Worm (Caenorhabditis elegans) whole organism, late embryonic: Measurements from ENCODE around the gene srj-1.
A peak's percentile ranks its signal among the peaks of the same experiment; 100 is the strongest.

Experiments used
- F13H6.1 ChIP-seq: sonication (generic microtip); optimal IDR thresholded peaks from 2 replicates; lab custom pipeline; 2016; ENCODE audit warnings: missing genetic modification characterization, missing compliant biosample characterization
- T23F11.4 ChIP-seq: fragments of 200-800 bp; sonication (Bioruptor generic); optimal IDR thresholded peaks from 2 replicates; lab custom pipeline; 2018; ENCODE audit warnings: mild to moderate bottlenecking, missing genetic modification characterization, missing compliant biosample characterization
- ahr-1 ChIP-seq: sonication (generic microtip); optimal IDR thresholded peaks from 2 replicates; lab custom pipeline; 2016; ENCODE audit warnings: missing genetic modification characterization, missing compliant biosample characterization
- ama-1 ChIP-seq: fragments of 150-350 bp; optimal IDR thresholded peaks from 2 replicates; lab custom pipeline; 2014
- ceh-14 ChIP-seq: sonication (generic microtip); optimal IDR thresholded peaks from 2 replicates; lab custom pipeline; 2016; ENCODE audit warnings: missing genotype, missing genetic modification characterization, missing compliant biosample characterization
- ceh-18 ChIP-seq: sonication (generic microtip); optimal IDR thresholded peaks from 2 replicates; lab custom pipeline; 2016; ENCODE audit warnings: missing genetic modification characterization, missing compliant biosample characterization
- ceh-2 ChIP-seq: sonication (generic microtip); optimal IDR thresholded peaks from 2 replicates; lab custom pipeline; 2016; ENCODE audit warnings: missing genotype, missing genetic modification characterization, missing compliant biosample characterization
- ceh-22 ChIP-seq: sonication (generic microtip); optimal IDR thresholded peaks from 2 replicates; lab custom pipeline; 2017; ENCODE audit warnings: missing biosample characterization, missing genetic modification characterization
- ceh-30 ChIP-seq: fragments of 150-350 bp; optimal IDR thresholded peaks from 2 replicates; lab custom pipeline; 2014; ENCODE audit warnings: missing biosample characterization, missing genetic modification characterization
- ceh-45 ChIP-seq: fragments of 200-800 bp; sonication (Bioruptor generic); IDR thresholded peaks from 2 replicates; pipeline ENCODE4 v1.3.6; 2022; ENCODE audit warnings: missing genetic modification reagents, missing genetic modification characterization, missing compliant biosample characterization
- che-1 ChIP-seq: sonication (generic microtip); optimal IDR thresholded peaks from 2 replicates; lab custom pipeline; 2016; ENCODE audit warnings: mild to moderate bottlenecking, missing genetic modification characterization, missing compliant biosample characterization
- dmd-4 ChIP-seq: sonication (generic microtip); optimal IDR thresholded peaks from 2 replicates; lab custom pipeline; 2016; ENCODE audit warnings: borderline replicate concordance, missing genetic modification characterization, missing compliant biosample characterization
- dve-1 ChIP-seq: sonication (generic microtip); optimal IDR thresholded peaks from 2 replicates; lab custom pipeline; 2017; ENCODE audit warnings: antibody characterized with exemption, mild to moderate bottlenecking, missing genetic modification characterization, missing compliant biosample characterization
- elt-2 ChIP-seq: sonication (generic microtip); optimal IDR thresholded peaks from 2 replicates; lab custom pipeline; 2016; ENCODE audit warnings: missing genetic modification reagents, missing genetic modification characterization, missing compliant biosample characterization
- ets-4 ChIP-seq: sonication (generic microtip); optimal IDR thresholded peaks from 2 replicates; lab custom pipeline; 2016; ENCODE audit warnings: missing genetic modification characterization, missing compliant biosample characterization
- eyg-1 ChIP-seq: sonication (generic microtip); optimal IDR thresholded peaks from 2 replicates; lab custom pipeline; 2016; ENCODE audit warnings: missing genotype, missing genetic modification characterization, missing compliant biosample characterization
- fax-1 ChIP-seq: sonication (generic microtip); optimal IDR thresholded peaks from 2 replicates; lab custom pipeline; 2016; ENCODE audit warnings: missing genotype, missing genetic modification characterization, missing compliant biosample characterization
- hlh-13 ChIP-seq: fragments of 200-800 bp; sonication (Bioruptor generic); optimal IDR thresholded peaks from 2 replicates; lab custom pipeline; 2018; ENCODE audit warnings: mild to moderate bottlenecking, missing genetic modification characterization, missing compliant biosample characterization
- hlh-8 ChIP-seq: sonication (generic microtip); optimal IDR thresholded peaks from 2 replicates; lab custom pipeline; 2016; ENCODE audit warnings: missing genotype, missing genetic modification characterization, missing compliant biosample characterization
- lim-6 ChIP-seq: sonication (generic microtip); optimal IDR thresholded peaks from 2 replicates; lab custom pipeline; 2016; ENCODE audit warnings: missing genetic modification characterization, missing compliant biosample characterization
- lin-11 ChIP-seq: fragments of 200-800 bp; sonication (Bioruptor generic); optimal IDR thresholded peaks from 2 replicates; lab custom pipeline; 2018; ENCODE audit warnings: mild to moderate bottlenecking, missing genetic modification characterization, missing compliant biosample characterization
- madf-2 ChIP-seq: sonication (generic microtip); optimal IDR thresholded peaks from 2 replicates; lab custom pipeline; 2017; ENCODE audit warnings: missing genetic modification characterization, missing compliant biosample characterization
- mec-3 ChIP-seq: sonication (generic microtip); optimal IDR thresholded peaks from 2 replicates; lab custom pipeline; 2016; ENCODE audit warnings: borderline replicate concordance, missing genetic modification characterization, missing compliant biosample characterization
- nfya-1 ChIP-seq: sonication (generic microtip); optimal IDR thresholded peaks from 2 replicates; lab custom pipeline; 2017; ENCODE audit warnings: missing genetic modification characterization, mild to moderate bottlenecking, missing compliant biosample characterization, antibody characterized with exemption, moderate library complexity
- nhr-11 ChIP-seq: fragments of 150-350 bp; optimal IDR thresholded peaks from 2 replicates; lab custom pipeline; 2014; ENCODE audit warnings: missing biosample characterization, missing genetic modification characterization
- npax-4 ChIP-seq: sonication (generic microtip); optimal IDR thresholded peaks from 2 replicates; lab custom pipeline; 2016; ENCODE audit warnings: missing genetic modification characterization, missing compliant biosample characterization
- pat-9 ChIP-seq: fragments of 200-800 bp; sonication (Bioruptor generic); optimal IDR thresholded peaks from 2 replicates; lab custom pipeline; 2018; ENCODE audit warnings: mild to moderate bottlenecking, missing genetic modification characterization, moderate library complexity, missing compliant biosample characterization
- pax-1 ChIP-seq: fragments of 150-350 bp; optimal IDR thresholded peaks from 2 replicates; lab custom pipeline; 2014; ENCODE audit warnings: missing biosample characterization, missing genetic modification characterization
- pqm-1 ChIP-seq: sonication (generic microtip); optimal IDR thresholded peaks from 2 replicates; lab custom pipeline; 2016; ENCODE audit warnings: missing genetic modification characterization, missing compliant biosample characterization
- ref-2 ChIP-seq: sonication (generic microtip); optimal IDR thresholded peaks from 2 replicates; lab custom pipeline; 2016; ENCODE audit warnings: missing genetic modification characterization, missing compliant biosample characterization
- rnt-1 ChIP-seq: sonication (generic microtip); optimal IDR thresholded peaks from 2 replicates; lab custom pipeline; 2016; ENCODE audit warnings: missing genetic modification characterization, missing compliant biosample characterization
- sdc-2 ChIP-seq: sonication (generic microtip); optimal IDR thresholded peaks from 2 replicates; lab custom pipeline; 2016; ENCODE audit warnings: missing genotype, missing genetic modification characterization, missing compliant biosample characterization
- tbx-2 ChIP-seq: sonication (generic microtip); optimal IDR thresholded peaks from 2 replicates; lab custom pipeline; 2016; ENCODE audit warnings: missing genetic modification characterization, missing compliant biosample characterization
- ttx-3 ChIP-seq: sonication (generic microtip); optimal IDR thresholded peaks from 2 replicates; lab custom pipeline; 2016; ENCODE audit warnings: missing genetic modification reagents, missing genetic modification characterization, missing compliant biosample characterization
- unc-42 ChIP-seq: sonication (generic microtip); optimal IDR thresholded peaks from 2 replicates; lab custom pipeline; 2016; ENCODE audit warnings: missing genotype, missing genetic modification characterization, missing compliant biosample characterization
- unc-55 ChIP-seq: sonication (generic microtip); optimal IDR thresholded peaks from 2 replicates; lab custom pipeline; 2017; ENCODE audit warnings: missing biosample characterization, missing genetic modification reagents, missing genetic modification characterization
- unc-86 ChIP-seq: sonication (generic microtip); optimal IDR thresholded peaks from 2 replicates; lab custom pipeline; 2016; ENCODE audit warnings: missing genetic modification characterization, missing compliant biosample characterization
- ztf-16 ChIP-seq: sonication (generic microtip); optimal IDR thresholded peaks from 2 replicates; lab custom pipeline; 2017; ENCODE audit warnings: missing genetic modification characterization, missing compliant biosample characterization

srj-1 gene

ce11 chrIV:11965327-11965726 lies at the start of gene srj-1:
Gene srj-1 (minus strand): TSS chrIV:11965427.
- TF ChIP-seq ceh-2 (tag; lab: Kevin White, UChicago): no peak
- TF ChIP-seq nhr-11 (tag; lab: Kevin White, UChicago): no peak
- no peak for TF ChIP-seq fax-1 (tag; lab: Kevin White, UChicago)
- no peak for TF ChIP-seq npax-4 (tag; lab: Kevin White, UChicago)
- no peak for TF ChIP-seq madf-2
- no peak for TF ChIP-seq ceh-30 (tag; lab: Kevin White, UChicago)
- no peak for TF ChIP-seq lim-6
- TF ChIP-seq mec-3: no peak
- TF ChIP-seq ref-2 (tag; lab: Kevin White, UChicago): no peak
- no peak for TF ChIP-seq dmd-4 (tag; lab: Kevin White, UChicago)
- no peak for TF ChIP-seq dve-1 (tag; lab: Kevin White, UChicago)
- no peak for TF ChIP-seq lin-11
- TF ChIP-seq ets-4: no peak
- no peak for TF ChIP-seq unc-55 (GFP tag; lab: Kevin White, UChicago)

DNA sequence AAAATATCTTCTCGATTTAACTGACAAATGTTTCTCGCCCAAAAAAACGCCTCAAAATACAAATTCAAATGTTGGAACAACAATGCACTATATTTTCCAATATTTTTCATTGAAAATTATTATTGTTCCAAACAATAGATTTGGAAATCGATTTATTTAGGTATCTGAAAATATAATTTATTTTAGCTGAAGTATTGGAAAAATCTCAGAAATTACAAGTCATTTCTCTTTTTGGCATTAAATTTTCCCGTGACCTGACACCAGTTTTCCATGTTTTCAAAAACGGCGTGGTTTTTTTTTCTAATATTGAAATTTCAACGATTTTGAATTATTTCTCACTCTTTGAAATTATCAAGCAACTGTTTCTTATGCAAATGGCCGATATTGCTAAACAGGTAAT lies 47.9 kb upstream of the srj-1 start, which contains the start of gene spe-17:
Gene spe-17, plus strand, starts transcription at position 301 of the 400 bp plus-strand sequence.
- TF ChIP-seq ceh-22 (tag; lab: Kevin White, UChicago) (no peak), ceh-45 (GFP tag; lab: Robert Waterston, UW) (no peak), T23F11.4 (no peak), che-1 (tag; lab: Kevin White, UChicago) (no peak)
- TF ChIP-seq, all 69 proteins: peak for 0

- peak; percentile 36 for TF ChIP-seq ceh-14 (tag; lab: Kevin White, UChicago)
- TF ChIP-seq ets-4: no peak
- no peak for TF ChIP-seq unc-86 (tag; lab: Kevin White, UChicago)
- no peak for TF ChIP-seq mec-3
- TF ChIP-seq ttx-3: no peak
- no peak for TF ChIP-seq pat-9 (tag; lab: Kevin White, UChicago)
- peak; percentile 71 for TF ChIP-seq rnt-1 (tag; lab: Kevin White, UChicago)
- TF ChIP-seq hlh-13: no peak
- peak; percentile 51 for TF ChIP-seq unc-55 (GFP tag; lab: Kevin White, UChicago)
- no peak for TF ChIP-seq ceh-2 (tag; lab: Kevin White, UChicago)
- no peak for TF ChIP-seq sdc-2 (tag; lab: Kevin White, UChicago)
- TF ChIP-seq hlh-8 (tag; lab: Kevin White, UChicago): no peak
- TF ChIP-seq lim-6: no peak
- no peak for TF ChIP-seq pqm-1 (tag; lab: Kevin White, UChicago)
- no peak for TF ChIP-seq elt-2 (tag; lab: Kevin White, UChicago)
- TF ChIP-seq ceh-18 (tag; lab: Kevin White, UChicago): peak; percentile 33
- no peak for TF ChIP-seq pax-1 (tag; lab: Kevin White, UChicago)
- no peak for TF ChIP-seq tbx-2 (tag; lab: Kevin White, UChicago)
- no peak for TF ChIP-seq ama-1 (lab: Kevin White, UChicago)
- TF ChIP-seq F13H6.1 (tag; lab: Kevin White, UChicago): no peak
- no peak for TF ChIP-seq ahr-1
- TF ChIP-seq npax-4 (tag; lab: Kevin White, UChicago): no peak
- TF ChIP-seq eyg-1 (tag; lab: Kevin White, UChicago): no peak
- TF ChIP-seq nfya-1 (tag; lab: Kevin White, UChicago): peak; percentile 8
- no peak for TF ChIP-seq ztf-16 (tag; lab: Kevin White, UChicago)
Measured at ce11 chrIV:12012439-12013003, 47.3 kb upstream of the srj-1 start.

DNA sequence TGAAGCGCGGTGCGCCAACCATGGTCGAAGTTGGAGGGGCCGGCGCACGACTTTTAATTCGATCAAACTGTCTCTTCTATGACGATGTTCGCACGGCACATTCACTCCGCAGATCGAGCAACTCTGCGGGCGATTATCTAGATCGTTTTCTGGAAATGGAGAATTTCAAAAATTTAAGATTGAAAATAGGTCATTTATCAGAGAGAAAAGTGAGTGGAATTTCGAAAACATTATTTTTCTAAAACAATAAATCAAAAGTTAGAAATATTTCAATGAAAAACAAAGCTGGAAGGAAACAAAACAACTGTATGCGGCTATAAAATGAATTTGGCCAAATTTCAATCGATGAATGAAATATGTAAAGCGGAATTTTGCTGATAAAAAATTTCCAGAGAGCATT lies 45.6 kb upstream of the srj-1 start, which contains the start of the genes ZK617.26 and unc-22:
Gene ZK617.26, minus strand, starts transcription at position 101 of the 400 bp plus-strand sequence.
Gene unc-22, minus strand, starts transcription at position 149 of the 400 bp plus-strand sequence.
- TF ChIP-seq lin-11: no peak
- TF ChIP-seq unc-42 (tag; lab: Kevin White, UChicago): no peak
- TF ChIP-seq dve-1 (tag; lab: Kevin White, UChicago): no peak
- no peak for TF ChIP-seq npax-4 (tag; lab: Kevin White, UChicago)
